Fruit fly (Drosophila melanogaster): ENCODE results near the gene CG11694.

CG11694 gene

DNA sequence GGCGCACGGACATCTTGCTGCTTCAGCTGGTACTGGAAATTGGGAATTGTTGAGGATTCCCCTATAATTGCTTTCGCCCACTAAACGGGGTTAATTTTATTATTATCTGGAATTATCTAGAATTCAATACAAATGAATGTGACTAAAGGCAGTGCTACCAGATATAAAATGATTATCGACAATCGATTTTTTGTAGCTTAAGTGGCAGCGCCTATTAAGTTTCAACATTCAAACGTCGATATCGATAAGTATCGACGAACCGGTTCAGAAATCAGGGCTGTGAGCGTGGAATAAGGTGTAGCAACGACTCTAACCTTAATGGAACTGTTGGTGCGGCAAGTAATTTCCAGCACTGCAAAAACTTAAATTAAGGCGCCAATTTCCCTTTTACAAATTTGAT, 6.8 kb downstream of the CG11694 start, which contains the start of gene Sgt1 (continued):
- TF ChIP-seq CG9215 (GFP tag; IDR thresholded peaks at IDR 0.05) (no peak), sima (GFP tag; optimal IDR thresholded peaks at IDR 0.05) (no peak), tll (GFP tag; optimal IDR thresholded peaks at IDR 0.05) (peak in 1 of 2 experiments; percentile 50), CG18011 (GFP tag; optimal IDR thresholded peaks at IDR 0.05) (no peak), Stat92E (GFP tag; optimal IDR thresholded peaks at IDR 0.05) (peak in 1 of 3 experiments; percentile 86), Chrac-16 (GFP tag; optimal IDR thresholded peaks at IDR 0.05) (peak; percentile 8), CG15011 (GFP tag; optimal IDR thresholded peaks at IDR 0.05) (no peak), Myb (GFP tag; optimal IDR thresholded peaks at IDR 0.05) (peak; percentile 78), zf30C (GFP tag; optimal IDR thresholded peaks at IDR 0.05) (no peak), CG3163 (GFP tag; optimal IDR thresholded peaks at IDR 0.05) (no peak), tup (GFP tag; optimal IDR thresholded peaks at IDR 0.05) (no peak), prd (optimal IDR thresholded peaks at IDR 0.05) (no peak), prd (GFP tag; IDR thresholded peaks at IDR 0.05) (no peak), CG8290 (GFP tag; optimal IDR thresholded peaks at IDR 0.05) (peak; percentile 30), CG8290 (tag; optimal IDR thresholded peaks at IDR 0.05) (no peak), NC2α (GFP tag; optimal IDR thresholded peaks at IDR 0.05) (no peak), CG10321 (GFP tag; IDR thresholded peaks at IDR 0.05) (no peak), Dll (GFP tag; IDR thresholded peaks at IDR 0.05; ENCODE audit: partially characterized antibody) (peak; percentile 85), NfI (GFP tag; optimal IDR thresholded peaks at IDR 0.05) (peak; percentile 61), btn (GFP tag; optimal IDR thresholded peaks at IDR 0.05) (no peak), Oli (tag; optimal IDR thresholded peaks at IDR 0.05) (no peak), Bgb (GFP tag; IDR thresholded peaks at IDR 0.05; ENCODE audit: partially characterized antibody) (peak; percentile 88), CG13296 (GFP tag; optimal IDR thresholded peaks at IDR 0.05) (no peak), Ets97D (GFP tag; optimal IDR thresholded peaks at IDR 0.05) (peak; percentile 87), salm (tag; optimal IDR thresholded peaks at IDR 0.05) (no peak), CG13624 (GFP tag; optimal IDR thresholded peaks at IDR 0.05) (peak; percentile 72), HLH3B (GFP tag; IDR thresholded peaks at IDR 0.05) (no peak), CG33557 (GFP tag; optimal IDR thresholded peaks at IDR 0.05) (no peak), insv (GFP tag; optimal IDR thresholded peaks at IDR 0.05) (peak in 1 of 2 experiments; percentile 64), CG6765 (GFP tag; optimal IDR thresholded peaks at IDR 0.05) (no peak), bab2 (GFP tag; optimal IDR thresholded peaks at IDR 0.05) (peak; percentile 41), chn (GFP tag; optimal IDR thresholded peaks at IDR 0.05) (peak; percentile 43), sens (GFP tag) (peak; percentile 91), CG11247 (GFP tag; IDR thresholded peaks at IDR 0.05) (peak; percentile 35; the same call in 1 of the 2 replicates), Dbx (GFP tag; IDR thresholded peaks at IDR 0.05) (0 out of 3 replicates have a peak, but pooled peaks have one; percentile 29), Ssrp (tag; optimal IDR thresholded peaks at IDR 0.05) (no peak), CG10209 (GFP tag; optimal IDR thresholded peaks at IDR 0.05) (no peak), CG13123 (GFP tag; optimal IDR thresholded peaks at IDR 0.05) (no peak), disco-r (GFP tag; optimal IDR thresholded peaks at IDR 0.05) (no peak), CG9817 (tag; optimal IDR thresholded peaks at IDR 0.05) (peak; percentile 38), chm (GFP tag; IDR thresholded peaks at IDR 0.05) (no peak; the same call in 1 of the 2 replicates), CG6272 (GFP tag; IDR thresholded peaks at IDR 0.05) (0 out of 2 replicates have a peak, but pooled peaks have one; percentile 28), dysf (GFP tag; IDR thresholded peaks at IDR 0.05) (no peak), CG2678 (tag; optimal IDR thresholded peaks at IDR 0.05) (no peak), wdn (GFP tag; IDR thresholded peaks at IDR 0.05) (no peak), Dip2 (GFP tag; IDR thresholded peaks at IDR 0.05) (no peak), Scr (GFP tag; IDR thresholded peaks at IDR 0.05; ENCODE audit: partially characterized antibody) (peak; percentile 75), CG7963 (GFP tag; IDR thresholded peaks at IDR 0.05; ENCODE audit: partially characterized antibody) (peak; percentile 91), Meics (GFP tag; optimal IDR thresholded peaks at IDR 0.05) (no peak), Nf-YC (tag; optimal IDR thresholded peaks at IDR 0.05) (peak; percentile 35), CG17186 (GFP tag; optimal IDR thresholded peaks at IDR 0.05) (peak; percentile 16)

All from whole organism, embryonic.